Fruit fly (Drosophila melanogaster) whole organism: Measurements from ENCODE around the gene mRpL13.
A peak's percentile ranks its signal among the peaks of the same experiment; 100 is the strongest.

Source experiments
- CG8478 ChIP-seq: fragments of >200 bp; optimal IDR thresholded peaks from 2 replicates; lab custom pipeline; 2018; ENCODE audit warnings: inconsistent platforms
- Dll ChIP-seq: fragments of >200 bp; optimal IDR thresholded peaks from 2 replicates; lab custom pipeline; 2017
- EcR ChIP-seq, 2 experiments: fragments of >200 bp; optimal IDR thresholded peaks; 2 replicates each; lab custom pipeline; 2017; ENCODE audit warnings: missing biosample characterization in 2 of 2, missing genetic modification characterization in 2 of 2, missing genetic modification reagents in 2 of 2
- pan ChIP-seq: fragments of >200 bp; optimal IDR thresholded peaks from 2 replicates; lab custom pipeline; 2017
- psq ChIP-seq: fragments of >200 bp; optimal IDR thresholded peaks from 2 replicates; lab custom pipeline; 2017
- usp ChIP-seq: fragments of >200 bp; optimal IDR thresholded peaks from 2 replicates; lab custom pipeline; 2017; ENCODE audit warnings: missing biosample characterization, missing genetic modification characterization, mixed read lengths

DNA sequence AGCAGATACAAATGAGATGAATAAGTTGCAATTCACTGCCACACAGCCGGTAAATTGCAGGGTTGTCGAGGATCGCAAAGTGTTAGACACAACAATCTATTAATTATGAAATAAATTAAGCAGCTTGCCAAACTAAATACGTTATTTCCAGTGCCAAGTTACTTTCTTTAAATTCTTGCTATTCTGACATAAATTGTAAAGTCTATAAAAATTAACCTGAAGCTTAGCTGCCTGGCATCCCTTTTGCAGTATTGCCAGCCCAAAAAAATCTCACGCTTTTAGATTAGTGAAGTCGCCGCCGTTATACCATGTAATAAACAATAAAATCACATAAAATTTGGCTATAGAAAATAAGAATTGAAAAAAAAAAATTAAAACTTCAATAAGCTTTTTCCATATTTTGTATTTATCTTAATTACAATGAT, 1.4 kb downstream of the mRpL13 start:
- no peak for TF ChIP-seq CG8478 (lab: Kevin White, UChicago)
- no peak for TF ChIP-seq usp (GFP tag; lab: Kevin White, UChicago)
- TF ChIP-seq pan (lab: Kevin White, UChicago), result peak; percentile 81
- no peak for TF ChIP-seq psq (lab: Kevin White, UChicago)
- TF ChIP-seq EcR (GFP tag; optimal IDR thresholded peaks at IDR 0.05; lab: Kevin White, UChicago), result no peak
- TF ChIP-seq Dll (lab: Kevin White, UChicago), result no peak
